Fruit fly (Drosophila melanogaster) whole organism, embryonic: Measurements from ENCODE around the gene Tpst.

ENCODE experiments used
- CG10147 ChIP-seq: fragments of 200-800 bp; sonication (Bioruptor generic); optimal IDR thresholded peaks from 2 replicates; lab custom pipeline; 2019; ENCODE audit warnings: missing biosample characterization, mild to moderate bottlenecking, missing genetic modification characterization, moderate library complexity
- CG11504 ChIP-seq: fragments of 200-800 bp; sonication (Bioruptor generic); optimal IDR thresholded peaks from 3 replicates; lab custom pipeline; 2019; ENCODE audit warnings: missing biosample characterization, mild to moderate bottlenecking, missing genetic modification characterization, moderate library complexity
- CG12155 ChIP-seq: fragments of 200-800 bp; sonication (Bioruptor generic); optimal IDR thresholded peaks from 3 replicates; lab custom pipeline; 2016; ENCODE audit warnings: missing biosample characterization, missing genetic modification characterization
- CG12299 ChIP-seq: fragments of 200-800 bp; sonication (Bioruptor generic); optimal IDR thresholded peaks from 2 replicates; lab custom pipeline; 2018; ENCODE audit warnings: missing biosample characterization, mild to moderate bottlenecking, missing genetic modification characterization
- CG1233 ChIP-seq: fragments of 200-800 bp; sonication (Bioruptor generic); optimal IDR thresholded peaks from 4 replicates; lab custom pipeline; 2018; ENCODE audit warnings: missing biosample characterization, mild to moderate bottlenecking, missing genetic modification characterization
- CG12744 ChIP-seq: fragments of 200-800 bp; sonication (Bioruptor generic); optimal IDR thresholded peaks from 2 replicates; lab custom pipeline; 2016; ENCODE audit warnings: missing biosample characterization, missing genetic modification characterization
- CG13775 ChIP-seq: fragments of 200-800 bp; sonication (Bioruptor generic); optimal IDR thresholded peaks from 3 replicates; lab custom pipeline; 2017; ENCODE audit warnings: missing biosample characterization, mild to moderate bottlenecking, missing genetic modification characterization
- CG16815 ChIP-seq: fragments of 200-800 bp; sonication (Bioruptor generic); optimal IDR thresholded peaks from 3 replicates; lab custom pipeline; 2017; ENCODE audit warnings: missing biosample characterization, mild to moderate bottlenecking, missing genetic modification characterization
- CG16863 ChIP-seq: fragments of 200-800 bp; sonication (Bioruptor generic); optimal IDR thresholded peaks from 3 replicates; lab custom pipeline; 2016; ENCODE audit warnings: missing biosample characterization, missing genetic modification characterization
- CG17328 ChIP-seq: fragments of 200-800 bp; sonication (Bioruptor generic); IDR thresholded peaks from 2 replicates; pipeline ENCODE4 v1.3.6; 2022; ENCODE audit warnings: missing biosample characterization, missing genetic modification characterization
- CG17385 ChIP-seq: fragments of 200-800 bp; sonication (Bioruptor generic); optimal IDR thresholded peaks from 3 replicates; lab custom pipeline; 2018; ENCODE audit warnings: missing biosample characterization, mild to moderate bottlenecking, missing genetic modification characterization
- CG17612 ChIP-seq: fragments of 200-800 bp; sonication (Bioruptor generic); IDR thresholded peaks from 2 replicates; pipeline ENCODE4 v1.3.6; 2022; ENCODE audit warnings: missing biosample characterization, missing genetic modification characterization
- CG18262 ChIP-seq: fragments of 200-800 bp; optimal IDR thresholded peaks from 3 replicates; lab custom pipeline; 2019; ENCODE audit warnings: missing biosample characterization, mild to moderate bottlenecking, missing genetic modification characterization, moderate library complexity
- CG18619 ChIP-seq: fragments of 200-800 bp; sonication (Bioruptor generic); optimal IDR thresholded peaks from 3 replicates; lab custom pipeline; 2017; ENCODE audit warnings: missing biosample characterization, mild to moderate bottlenecking, missing genetic modification characterization
- CG2116 ChIP-seq: fragments of 200-800 bp; sonication (Bioruptor generic); optimal IDR thresholded peaks from 3 replicates; lab custom pipeline; 2018; ENCODE audit warnings: missing biosample characterization, mild to moderate bottlenecking, missing genetic modification characterization
- CG2712 ChIP-seq: fragments of 200-800 bp; optimal IDR thresholded peaks from 3 replicates; lab custom pipeline; 2019; ENCODE audit warnings: missing biosample characterization, mild to moderate bottlenecking, missing genetic modification characterization, moderate library complexity
- CG4707 ChIP-seq: fragments of 200-800 bp; sonication (Bioruptor generic); optimal IDR thresholded peaks from 2 replicates; lab custom pipeline; 2018; ENCODE audit warnings: missing biosample characterization, mild to moderate bottlenecking, missing genetic modification characterization, moderate library complexity
- CG7928 ChIP-seq: fragments of 200-800 bp; sonication (Bioruptor generic); optimal IDR thresholded peaks from 2 replicates; lab custom pipeline; 2017; ENCODE audit warnings: missing biosample characterization, mild to moderate bottlenecking, missing genetic modification characterization
- Chrac-16 ChIP-seq: fragments of 200-800 bp; sonication (Bioruptor generic); optimal IDR thresholded peaks from 3 replicates; lab custom pipeline; 2016; ENCODE audit warnings: missing biosample characterization, missing genetic modification characterization
- CoRest ChIP-seq: fragments of 200-800 bp; sonication (Bioruptor generic); optimal IDR thresholded peaks from 3 replicates; lab custom pipeline; 2018; ENCODE audit warnings: missing biosample characterization, mild to moderate bottlenecking, missing genetic modification characterization, moderate library complexity
- CrebB ChIP-seq: fragments of 200-800 bp; sonication (Bioruptor generic); optimal IDR thresholded peaks from 3 replicates; lab custom pipeline; 2018; ENCODE audit warnings: missing biosample characterization, mild to moderate bottlenecking, missing genetic modification characterization
- Dbx ChIP-seq: fragments of 200-800 bp; sonication (Bioruptor generic); IDR thresholded peaks from 3 replicates; pipeline ENCODE4 v1.3.6; 2022; ENCODE audit warnings: missing biosample characterization, missing genetic modification characterization
- Gug ChIP-seq: fragments of 200-800 bp; sonication (Bioruptor generic); IDR thresholded peaks from 4 replicates; pipeline ENCODE4 v1.3.6; 2022; ENCODE audit warnings: missing biosample characterization, missing genetic modification characterization
- HLH54F ChIP-seq: fragments of 200-800 bp; sonication (Bioruptor generic); optimal IDR thresholded peaks from 3 replicates; lab custom pipeline; 2016; ENCODE audit warnings: missing biosample characterization, missing genetic modification characterization
- Hmr ChIP-seq: fragments of 200-800 bp; sonication (Bioruptor generic); optimal IDR thresholded peaks from 3 replicates; lab custom pipeline; 2017; ENCODE audit warnings: mild to moderate bottlenecking, missing biosample characterization, missing genetic modification reagents, missing genetic modification characterization
- Mrtf ChIP-seq: fragments of 200-800 bp; sonication (Bioruptor generic); IDR thresholded peaks from 3 replicates; pipeline ENCODE4 v1.3.6; 2022; ENCODE audit warnings: missing biosample characterization, missing genetic modification characterization
- Myb ChIP-seq: fragments of 200-800 bp; sonication (Bioruptor generic); optimal IDR thresholded peaks from 2 replicates; lab custom pipeline; 2016; ENCODE audit warnings: missing biosample characterization, missing genetic modification characterization
- NFAT ChIP-seq: fragments of 200-800 bp; sonication (Bioruptor generic); IDR thresholded peaks from 2 replicates; pipeline ENCODE4 v1.3.6; 2022; ENCODE audit warnings: missing biosample characterization, missing genetic modification characterization
- Pdp1 ChIP-seq, 2 experiments: fragments of 200-800 bp; sonication (Bioruptor generic); optimal IDR thresholded peaks; 3 replicates each; lab custom pipeline; 2016; ENCODE audit warnings: missing biosample characterization in 2 of 2, missing genetic modification characterization in 2 of 2, mild to moderate bottlenecking in 1 of 2, moderate library complexity in 1 of 2
- Rx ChIP-seq: fragments of 200-800 bp; sonication (Bioruptor generic); IDR thresholded peaks from 2 replicates; pipeline ENCODE4 v1.3.6; 2022; ENCODE audit warnings: missing biosample characterization, missing genetic modification characterization
- Tbp ChIP-seq: fragments of >200 bp; optimal IDR thresholded peaks from 2 replicates; lab custom pipeline; 2018; ENCODE audit warnings: missing biosample characterization, missing genetic modification characterization
- ash1 ChIP-seq: fragments of 200-800 bp; sonication (Bioruptor generic); optimal IDR thresholded peaks from 2 replicates; lab custom pipeline; 2018; ENCODE audit warnings: missing biosample characterization, mild to moderate bottlenecking, missing genetic modification characterization
- ci ChIP-seq: fragments of 200-800 bp; sonication (Bioruptor generic); IDR thresholded peaks from 3 replicates; pipeline ENCODE4 v1.3.6; 2022; ENCODE audit warnings: missing biosample characterization, missing genetic modification characterization
- dpn ChIP-seq, 2 experiments: fragments of 200-800 bp; sonication (Bioruptor generic); optimal IDR thresholded peaks; 3 replicates each; lab custom pipeline; 2016; ENCODE audit warnings: missing biosample characterization in 2 of 2, missing genetic modification characterization in 2 of 2
- exex ChIP-seq: fragments of 200-800 bp; sonication (Bioruptor generic); optimal IDR thresholded peaks from 4 replicates; lab custom pipeline; 2018; ENCODE audit warnings: missing biosample characterization, mild to moderate bottlenecking, missing genetic modification characterization, moderate library complexity
- fd96Cb ChIP-seq: fragments of 200-800 bp; sonication (Bioruptor generic); optimal IDR thresholded peaks from 2 replicates; lab custom pipeline; 2018; ENCODE audit warnings: missing biosample characterization, mild to moderate bottlenecking, missing genetic modification characterization, moderate library complexity
- fu2 ChIP-seq: fragments of 200-800 bp; sonication (Bioruptor generic); optimal IDR thresholded peaks from 2 replicates; lab custom pipeline; 2016; ENCODE audit warnings: missing biosample characterization, missing genetic modification characterization
- her ChIP-seq: fragments of 200-800 bp; sonication (Bioruptor generic); optimal IDR thresholded peaks from 2 replicates; lab custom pipeline; 2016; ENCODE audit warnings: missing biosample characterization, missing genetic modification characterization
- kni ChIP-seq: fragments of 200-800 bp; sonication (Bioruptor generic); optimal IDR thresholded peaks from 3 replicates; lab custom pipeline; 2017; ENCODE audit warnings: mild to moderate bottlenecking, missing biosample characterization, missing genetic modification reagents, missing genetic modification characterization
- mam ChIP-seq: fragments of 200-800 bp; sonication (Bioruptor generic); optimal IDR thresholded peaks from 3 replicates; lab custom pipeline; 2016; ENCODE audit warnings: missing biosample characterization, missing genetic modification characterization
- nau ChIP-seq: fragments of 200-800 bp; sonication (Bioruptor generic); optimal IDR thresholded peaks from 3 replicates; lab custom pipeline; 2017; ENCODE audit warnings: missing biosample characterization, mild to moderate bottlenecking, missing genetic modification characterization, missing genetic modification reagents
- peb ChIP-seq: fragments of 200-800 bp; sonication (Bioruptor generic); IDR thresholded peaks from 2 replicates; pipeline ENCODE4 v1.3.6; 2022; ENCODE audit warnings: missing biosample characterization, missing genetic modification characterization
- prd ChIP-seq, 3 experiments: fragments of >200 bp in 2 of 3; fragments of 200-800 bp in 1 of 3; sonication (Bioruptor generic) in 1 of 3; optimal IDR thresholded peaks in 2 of 3; IDR thresholded peaks in 1 of 3; 2 replicates in 2 of 3; 3 replicates in 1 of 3; pipeline versions ENCODE4 v1.3.6 to Lab custom; 2017 to 2022; ENCODE audit warnings: missing biosample characterization in 1 of 3, missing genetic modification characterization in 1 of 3
- sens ChIP-seq: fragments of 200-800 bp; sonication (Bioruptor generic); peaks from one replicate; lab custom pipeline; 2016; ENCODE audit warnings: missing biosample characterization, missing genetic modification characterization
- seq ChIP-seq: fragments of 200-800 bp; sonication (Bioruptor generic); IDR thresholded peaks from 2 replicates; pipeline ENCODE4 v1.3.6; 2022; ENCODE audit warnings: missing biosample characterization, missing genetic modification characterization
- so ChIP-seq: fragments of 200-800 bp; sonication (Bioruptor generic); IDR thresholded peaks from 3 replicates; pipeline ENCODE4 v1.3.6; 2022; ENCODE audit warnings: missing biosample characterization, missing genetic modification characterization
- sug ChIP-seq: fragments of 200-800 bp; optimal IDR thresholded peaks from 2 replicates; lab custom pipeline; 2019; ENCODE audit warnings: missing biosample characterization, mild to moderate bottlenecking, missing genetic modification characterization, moderate library complexity
- tin ChIP-seq: fragments of 200-800 bp; sonication (Bioruptor generic); optimal IDR thresholded peaks from 3 replicates; lab custom pipeline; 2016; ENCODE audit warnings: missing biosample characterization, missing genetic modification characterization
- unc-4 ChIP-seq: fragments of 200-800 bp; sonication (Bioruptor generic); IDR thresholded peaks from 2 replicates; pipeline ENCODE4 v1.3.6; 2022; ENCODE audit warnings: missing biosample characterization, missing genetic modification characterization; ENCODE audit not compliant: partially characterized antibody

Gene Tpst

dm6 chrX:13634254-13634999 lies 70.8 kb downstream of the Tpst start (continued):
- TF ChIP-seq CG12744 (GFP tag; lab: Kevin White, UChicago) (peak; percentile 4), Pdp1 (GFP tag; optimal IDR thresholded peaks at IDR 0.05; lab: Kevin White, UChicago) (peak; percentile 43 to 55), CG17612 (GFP tag; lab: Robert Waterston, UW) (no peak), kni (GFP tag; lab: Kevin White, UChicago) (peak; percentile 57), nau (GFP tag; lab: Kevin White, UChicago) (peak; percentile 44), peb (no peak), her (peak; percentile 51), CG13775 (peak; percentile 1), Dbx (GFP tag; lab: Robert Waterston, UW) (0 out of 3 replicates have a peak, but pooled peaks have one; percentile 49), CG2116 (GFP tag; lab: Kevin White, UChicago) (no peak), exex (tag; lab: Kevin White, UChicago) (peak; percentile 31), dpn (GFP tag; optimal IDR thresholded peaks at IDR 0.05; lab: Kevin White, UChicago) (peak; percentile 23 to 44), CG18262 (peak; percentile 18), NFAT (peak; percentile 75), CG18619 (GFP tag; lab: Kevin White, UChicago) (peak; percentile 32), tin (GFP tag; lab: Kevin White, UChicago) (no peak), fu2 (GFP tag; lab: Kevin White, UChicago) (peak; percentile 20), fd96Cb (tag; lab: Kevin White, UChicago) (no peak), so (GFP tag; lab: Robert Waterston, UW) (peak; percentile 64; the same call in 1 of the 3 replicates), prd (optimal IDR thresholded peaks at IDR 0.05; lab: Kevin White, UChicago) (no peak), prd (GFP tag; IDR thresholded peaks at IDR 0.05; lab: Robert Waterston, UW) (peak; percentile 54), CG4707 (GFP tag; lab: Kevin White, UChicago) (peak; percentile 15), Myb (GFP tag; lab: Kevin White, UChicago) (peak; percentile 27), HLH54F (GFP tag; lab: Kevin White, UChicago) (peak; percentile 48), sug (tag; lab: Kevin White, UChicago) (peak; percentile 63), CG7928 (GFP tag; lab: Kevin White, UChicago) (no peak), CG17385 (peak; percentile 32), CG12155 (GFP tag; lab: Kevin White, UChicago) (peak; percentile 39), CG16863 (GFP tag; lab: Kevin White, UChicago) (peak; percentile 7), Rx (GFP tag; lab: Robert Waterston, UW) (no peak), mam (peak; percentile 60), Mrtf (no peak), CoRest (peak; percentile 23), CrebB (tag; lab: Kevin White, UChicago) (peak; percentile 33), Gug (GFP tag; lab: Robert Waterston, UW) (peak; percentile 31; the same call in 2 of the 4 replicates), seq (GFP tag; lab: Robert Waterston, UW) (no peak; the same call in 1 of the 2 replicates), Tbp (no peak), CG10147 (GFP tag; lab: Kevin White, UChicago) (peak; percentile 61), CG2712 (tag; lab: Kevin White, UChicago) (peak; percentile 3), CG16815 (GFP tag; lab: Kevin White, UChicago) (peak; percentile 29), CG17328 (GFP tag; lab: Robert Waterston, UW) (no peak), CG11504 (tag; lab: Kevin White, UChicago) (peak; percentile 33), sens (GFP tag; lab: Kevin White, UChicago) (peak; percentile 81), Hmr (GFP tag; lab: Kevin White, UChicago) (peak; percentile 81), ci (GFP tag; lab: Robert Waterston, UW) (peak; percentile 64; the same call in 2 of the 3 replicates), Chrac-16 (GFP tag; lab: Kevin White, UChicago) (peak; percentile 24), CG12299 (tag; lab: Kevin White, UChicago) (peak; percentile 53), ash1 (peak; percentile 53), CG1233 (peak; percentile 32), unc-4 (GFP tag; lab: Robert Waterston, UW) (no peak)
